Fruit fly (Drosophila melanogaster) whole organism, embryonic: ENCODE data around the gene CG13931.

Experiments used
- Aef1 ChIP-seq: fragments of 200-800 bp; sonication (Bioruptor generic); IDR thresholded peaks from 3 replicates; pipeline ENCODE4 v1.3.6; 2022; ENCODE audit warnings: missing biosample characterization, missing genetic modification characterization
- Bgb ChIP-seq: fragments of 200-800 bp; sonication (Bioruptor generic); IDR thresholded peaks from 2 replicates; pipeline ENCODE4 v1.3.6; 2022; ENCODE audit warnings: missing biosample characterization, missing genetic modification characterization; ENCODE audit not compliant: partially characterized antibody
- CG10366 ChIP-seq: fragments of 200-800 bp; sonication (Bioruptor generic); IDR thresholded peaks from 2 replicates; pipeline ENCODE4 v1.3.6; 2022; ENCODE audit warnings: missing biosample characterization, missing genetic modification characterization
- CG11723 ChIP-seq: fragments of 200-800 bp; sonication (Bioruptor generic); optimal IDR thresholded peaks from 2 replicates; lab custom pipeline; 2017; ENCODE audit warnings: missing biosample characterization, mild to moderate bottlenecking, missing genetic modification characterization
- CG12071 ChIP-seq: fragments of 200-800 bp; sonication (Bioruptor generic); optimal IDR thresholded peaks from 3 replicates; lab custom pipeline; 2018; ENCODE audit warnings: missing biosample characterization, mild to moderate bottlenecking, missing genetic modification characterization
- CG12299 ChIP-seq: fragments of 200-800 bp; sonication (Bioruptor generic); optimal IDR thresholded peaks from 2 replicates; lab custom pipeline; 2018; ENCODE audit warnings: missing biosample characterization, mild to moderate bottlenecking, missing genetic modification characterization
- CG14710 ChIP-seq: fragments of 200-800 bp; sonication (Bioruptor generic); optimal IDR thresholded peaks from 3 replicates; lab custom pipeline; 2019; ENCODE audit warnings: missing biosample characterization, mild to moderate bottlenecking, missing genetic modification characterization, moderate library complexity
- CG15269 ChIP-seq: fragments of 200-800 bp; sonication (Bioruptor generic); optimal IDR thresholded peaks from 2 replicates; lab custom pipeline; 2018; ENCODE audit warnings: missing biosample characterization, mild to moderate bottlenecking, missing genetic modification characterization, moderate library complexity
- CG1603 ChIP-seq: fragments of 200-800 bp; sonication (Bioruptor generic); optimal IDR thresholded peaks from 2 replicates; lab custom pipeline; 2019; ENCODE audit warnings: missing biosample characterization, mild to moderate bottlenecking, missing genetic modification characterization, moderate library complexity
- CG16863 ChIP-seq: fragments of 200-800 bp; sonication (Bioruptor generic); optimal IDR thresholded peaks from 3 replicates; lab custom pipeline; 2016; ENCODE audit warnings: missing biosample characterization, missing genetic modification characterization
- CG17359 ChIP-seq: fragments of 200-800 bp; sonication (Bioruptor generic); optimal IDR thresholded peaks from 3 replicates; lab custom pipeline; 2018; ENCODE audit warnings: missing biosample characterization, mild to moderate bottlenecking, missing genetic modification characterization, moderate library complexity
- CG1792 ChIP-seq: fragments of 200-800 bp; sonication (Bioruptor generic); optimal IDR thresholded peaks from 2 replicates; lab custom pipeline; 2016; ENCODE audit warnings: missing biosample characterization, missing genetic modification characterization
- CG2129 ChIP-seq: fragments of 200-800 bp; sonication (Bioruptor generic); IDR thresholded peaks from 2 replicates; pipeline ENCODE4 v1.3.6; 2022; ENCODE audit warnings: missing biosample characterization, missing genetic modification characterization; ENCODE audit not compliant: partially characterized antibody
- CG33213 ChIP-seq: fragments of 200-800 bp; sonication (Bioruptor generic); optimal IDR thresholded peaks from 3 replicates; lab custom pipeline; 2016; ENCODE audit warnings: missing biosample characterization, missing genetic modification characterization
- CG6175 ChIP-seq: fragments of 200-800 bp; sonication (Bioruptor generic); IDR thresholded peaks from 3 replicates; pipeline ENCODE4 v1.3.6; 2022; ENCODE audit warnings: missing biosample characterization, missing genetic modification characterization
- CG8290 ChIP-seq, 3 experiments: fragments of 200-800 bp; sonication (Bioruptor generic); optimal IDR thresholded peaks; 2 replicates each; lab custom pipeline; 2016 to 2019; ENCODE audit warnings: missing biosample characterization in 3 of 3, missing genetic modification characterization in 3 of 3, mild to moderate bottlenecking in 2 of 3, moderate library complexity in 1 of 3
- CrebB ChIP-seq: fragments of 200-800 bp; sonication (Bioruptor generic); optimal IDR thresholded peaks from 3 replicates; lab custom pipeline; 2018; ENCODE audit warnings: missing biosample characterization, mild to moderate bottlenecking, missing genetic modification characterization
- Deaf1 ChIP-seq: fragments of 200-800 bp; optimal IDR thresholded peaks from 3 replicates; lab custom pipeline; 2019; ENCODE audit warnings: missing biosample characterization, mild to moderate bottlenecking, missing genetic modification characterization, moderate library complexity
- Dip3 ChIP-seq: fragments of 200-800 bp; sonication (Bioruptor generic); optimal IDR thresholded peaks from 3 replicates; lab custom pipeline; 2016; ENCODE audit warnings: missing biosample characterization, missing genetic modification characterization
- Fer3 ChIP-seq: fragments of 200-800 bp; sonication (Bioruptor generic); optimal IDR thresholded peaks from 2 replicates; lab custom pipeline; 2018; ENCODE audit warnings: missing biosample characterization, mild to moderate bottlenecking, missing genetic modification characterization, moderate library complexity
- HLH54F ChIP-seq: fragments of 200-800 bp; sonication (Bioruptor generic); optimal IDR thresholded peaks from 3 replicates; lab custom pipeline; 2016; ENCODE audit warnings: missing biosample characterization, missing genetic modification characterization
- MTF-1 ChIP-seq: fragments of 200-800 bp; sonication (Bioruptor generic); optimal IDR thresholded peaks from 2 replicates; lab custom pipeline; 2018; ENCODE audit warnings: missing biosample characterization, mild to moderate bottlenecking, missing genetic modification characterization, borderline replicate concordance
- Mrtf ChIP-seq: fragments of 200-800 bp; sonication (Bioruptor generic); IDR thresholded peaks from 3 replicates; pipeline ENCODE4 v1.3.6; 2022; ENCODE audit warnings: missing biosample characterization, missing genetic modification characterization
- Nf-YC ChIP-seq: fragments of 200-800 bp; optimal IDR thresholded peaks from 3 replicates; lab custom pipeline; 2019; ENCODE audit warnings: missing biosample characterization, mild to moderate bottlenecking, missing genetic modification characterization, moderate library complexity
- Poxn ChIP-seq: fragments of 200-800 bp; sonication (Bioruptor generic); IDR thresholded peaks from 2 replicates; pipeline ENCODE4 v1.3.6; 2022; ENCODE audit warnings: missing biosample characterization, missing genetic modification characterization
- Ssrp ChIP-seq: fragments of 200-800 bp; sonication (Bioruptor generic); optimal IDR thresholded peaks from 2 replicates; lab custom pipeline; 2018; ENCODE audit warnings: missing biosample characterization, mild to moderate bottlenecking, missing genetic modification characterization, moderate library complexity
- Trl ChIP-seq, 3 experiments: fragments of >200 bp in 2 of 3; fragments of 200-800 bp in 1 of 3; sonication (Bioruptor generic) in 1 of 3; optimal IDR thresholded peaks; 2 replicates in 1 of 3; 3 replicates in 2 of 3; lab custom pipeline; 2016 to 2017; ENCODE audit warnings: missing biosample characterization in 1 of 3, missing genetic modification characterization in 1 of 3
- Usf ChIP-seq: fragments of 200-800 bp; sonication (Bioruptor generic); optimal IDR thresholded peaks from 2 replicates; lab custom pipeline; 2017; ENCODE audit warnings: missing genotype, missing biosample characterization, missing genetic modification characterization
- YL-1 ChIP-seq: fragments of 200-800 bp; sonication (Bioruptor generic); optimal IDR thresholded peaks from 3 replicates; lab custom pipeline; 2017; ENCODE audit warnings: missing biosample characterization, mild to moderate bottlenecking, missing genetic modification characterization
- bbx ChIP-seq: fragments of 200-800 bp; sonication (Bioruptor generic); IDR thresholded peaks from 2 replicates; pipeline ENCODE4 v1.3.6; 2022; ENCODE audit warnings: missing biosample characterization, missing genetic modification characterization; ENCODE audit not compliant: partially characterized antibody
- bigmax ChIP-seq: fragments of 200-800 bp; sonication (Bioruptor generic); optimal IDR thresholded peaks from 2 replicates; lab custom pipeline; 2018; ENCODE audit warnings: missing biosample characterization, mild to moderate bottlenecking, missing genetic modification characterization
- chn ChIP-seq: fragments of 200-800 bp; sonication (Bioruptor generic); optimal IDR thresholded peaks from 2 replicates; lab custom pipeline; 2016; ENCODE audit warnings: missing biosample characterization, missing genetic modification characterization
- crp ChIP-seq, 2 experiments: fragments of 200-800 bp; sonication (Bioruptor generic); optimal IDR thresholded peaks; 2 replicates in 1 of 2; 3 replicates in 1 of 2; lab custom pipeline; 2017; ENCODE audit warnings: missing biosample characterization in 2 of 2, missing genetic modification characterization in 2 of 2, mild to moderate bottlenecking in 1 of 2, moderate library complexity in 1 of 2
- dysf ChIP-seq: fragments of 200-800 bp; sonication (Bioruptor generic); IDR thresholded peaks from 3 replicates; pipeline ENCODE4 v1.3.6; 2022; ENCODE audit warnings: missing biosample characterization, missing genetic modification characterization
- fd3F ChIP-seq: fragments of 200-800 bp; sonication (Bioruptor generic); optimal IDR thresholded peaks from 2 replicates; lab custom pipeline; 2018; ENCODE audit warnings: missing biosample characterization, mild to moderate bottlenecking, missing genetic modification characterization, moderate library complexity
- gfzf ChIP-seq: fragments of 200-800 bp; sonication (Bioruptor generic); optimal IDR thresholded peaks from 2 replicates; lab custom pipeline; 2016; ENCODE audit warnings: missing biosample characterization, mild to moderate bottlenecking, missing genetic modification characterization, moderate library complexity
- gsb ChIP-seq: fragments of 200-800 bp; sonication (Bioruptor generic); IDR thresholded peaks from 2 replicates; pipeline ENCODE4 v1.3.6; 2022; ENCODE audit warnings: missing biosample characterization, missing genetic modification characterization
- knrl ChIP-seq: fragments of 200-800 bp; sonication (Bioruptor generic); IDR thresholded peaks from 3 replicates; pipeline ENCODE4 v1.3.6; 2022; ENCODE audit warnings: missing biosample characterization, missing genetic modification characterization; ENCODE audit not compliant: partially characterized antibody
- nom ChIP-seq: fragments of 200-800 bp; sonication (Bioruptor generic); optimal IDR thresholded peaks from 2 replicates; lab custom pipeline; 2017; ENCODE audit warnings: missing biosample characterization, missing genetic modification characterization, mild to moderate bottlenecking, moderate library complexity, missing genetic modification reagents
- phol ChIP-seq: fragments of 200-800 bp; sonication (Bioruptor generic); optimal IDR thresholded peaks from 3 replicates; lab custom pipeline; 2018; ENCODE audit warnings: missing biosample characterization, mild to moderate bottlenecking, missing genetic modification characterization, moderate library complexity
- row ChIP-seq: fragments of 200-800 bp; sonication (Bioruptor generic); IDR thresholded peaks from 3 replicates; pipeline ENCODE4 v1.3.6; 2022; ENCODE audit warnings: missing biosample characterization, missing genetic modification characterization
- sd ChIP-seq: fragments of 200-800 bp; sonication (Bioruptor generic); optimal IDR thresholded peaks from 3 replicates; lab custom pipeline; 2018; ENCODE audit warnings: missing biosample characterization, mild to moderate bottlenecking, missing genetic modification characterization, moderate library complexity
- stwl ChIP-seq: fragments of 200-800 bp; sonication (Bioruptor generic); optimal IDR thresholded peaks from 3 replicates; lab custom pipeline; 2018; ENCODE audit warnings: missing biosample characterization, mild to moderate bottlenecking, missing genetic modification characterization, moderate library complexity
- tap ChIP-seq: fragments of 200-800 bp; optimal IDR thresholded peaks from 3 replicates; lab custom pipeline; 2019; ENCODE audit warnings: missing biosample characterization, mild to moderate bottlenecking, missing genetic modification characterization, moderate library complexity
- tna ChIP-seq: fragments of 200-800 bp; sonication (Bioruptor generic); IDR thresholded peaks from 2 replicates; pipeline ENCODE4 v1.3.6; 2022; ENCODE audit warnings: missing biosample characterization, missing genetic modification characterization; ENCODE audit not compliant: partially characterized antibody
- trem ChIP-seq: fragments of 200-800 bp; optimal IDR thresholded peaks from 3 replicates; lab custom pipeline; 2019; ENCODE audit warnings: missing biosample characterization, mild to moderate bottlenecking, missing genetic modification characterization, moderate library complexity
- trh ChIP-seq: fragments of 200-800 bp; sonication (Bioruptor generic); optimal IDR thresholded peaks from 2 replicates; lab custom pipeline; 2016; ENCODE audit warnings: missing biosample characterization, missing genetic modification characterization
- unpg ChIP-seq: fragments of 200-800 bp; sonication (Bioruptor generic); optimal IDR thresholded peaks from 3 replicates; lab custom pipeline; 2018; ENCODE audit warnings: missing biosample characterization, mild to moderate bottlenecking, missing genetic modification characterization, moderate library complexity
- wek ChIP-seq: fragments of 200-800 bp; sonication (Bioruptor generic); optimal IDR thresholded peaks from 3 replicates; lab custom pipeline; 2018; ENCODE audit warnings: missing biosample characterization, mild to moderate bottlenecking, missing genetic modification characterization, moderate library complexity

CG13931 gene

dm6 chr3L:1730873-1731272 is 28.7 kb upstream of the CG13931 start, which contains the start of gene drpr (continued):
- TF ChIP-seq Deaf1 (peak; percentile 25), bbx (peak; percentile 66), CG16863 (GFP tag; lab: Kevin White, UChicago) (no peak), crp (GFP tag; optimal IDR thresholded peaks at IDR 0.05; lab: Kevin White, UChicago) (no peak), wek (GFP tag; lab: Kevin White, UChicago) (peak; percentile 30), Nf-YC (peak; percentile 46), trh (GFP tag; lab: Kevin White, UChicago) (no peak), Mrtf (GFP tag; lab: Robert Waterston, UW) (no peak), Usf (GFP tag; lab: Kevin White, UChicago) (no peak), CG6175 (GFP tag; lab: Robert Waterston, UW) (no peak), tna (GFP tag; lab: Robert Waterston, UW) (peak; percentile 42; the same call in 1 of the 2 replicates), stwl (tag; lab: Kevin White, UChicago) (peak; percentile 70), chn (GFP tag; lab: Kevin White, UChicago) (no peak), CG33213 (GFP tag; lab: Kevin White, UChicago) (peak; percentile 47), HLH54F (GFP tag; lab: Kevin White, UChicago) (no peak), bigmax (GFP tag; lab: Kevin White, UChicago) (no peak), sd (tag; lab: Kevin White, UChicago) (no peak), unpg (GFP tag; lab: Kevin White, UChicago) (peak; percentile 13), CG14710 (tag; lab: Kevin White, UChicago) (peak; percentile 74), Aef1 (no peak), Dip3 (GFP tag; lab: Kevin White, UChicago) (no peak), CG12299 (tag; lab: Kevin White, UChicago) (peak; percentile 81), row (peak; percentile 79), CG17359 (peak; percentile 21), CG15269 (no peak), Ssrp (tag; lab: Kevin White, UChicago) (no peak), CG1792 (GFP tag; lab: Kevin White, UChicago) (no peak), CG2129 (GFP tag; lab: Robert Waterston, UW) (no peak), CG12071 (GFP tag; lab: Kevin White, UChicago) (no peak), Trl (optimal IDR thresholded peaks at IDR 0.05; lab: Kevin White, UChicago) (no peak), Trl (GFP tag; optimal IDR thresholded peaks at IDR 0.05; lab: Kevin White, UChicago) (peak; percentile 2), MTF-1 (GFP tag; lab: Kevin White, UChicago) (peak; percentile 17), Bgb (GFP tag; lab: Robert Waterston, UW) (peak; percentile 36; the same call in 1 of the 2 replicates), dysf (GFP tag; lab: Robert Waterston, UW) (no peak), CG11723 (GFP tag; lab: Kevin White, UChicago) (no peak), YL-1 (peak; percentile 83), fd3F (GFP tag; lab: Kevin White, UChicago) (no peak), phol (tag; lab: Kevin White, UChicago) (peak; percentile 20), Poxn (GFP tag; lab: Robert Waterston, UW) (no peak), CG8290 (GFP tag; optimal IDR thresholded peaks at IDR 0.05; lab: Kevin White, UChicago) (peak; percentile 16), CG8290 (tag; optimal IDR thresholded peaks at IDR 0.05; lab: Kevin White, UChicago) (peak in 1 of 2 experiments; percentile 53), gfzf (GFP tag; lab: Kevin White, UChicago) (peak; percentile 94), knrl (GFP tag; lab: Robert Waterston, UW) (peak; percentile 45; the same call in 1 of the 3 replicates), trem (tag; lab: Kevin White, UChicago) (peak; percentile 54), tap (no peak), nom (GFP tag; lab: Kevin White, UChicago) (peak; percentile 53), CrebB (tag; lab: Kevin White, UChicago) (no peak), Fer3 (tag; lab: Kevin White, UChicago) (no peak), CG10366 (GFP tag; lab: Robert Waterston, UW) (no peak), gsb (GFP tag; lab: Robert Waterston, UW) (no peak), CG1603 (tag; lab: Kevin White, UChicago) (peak; percentile 79)
